Worm (Caenorhabditis elegans): ENCODE data around the gene molo-1.

DNA sequence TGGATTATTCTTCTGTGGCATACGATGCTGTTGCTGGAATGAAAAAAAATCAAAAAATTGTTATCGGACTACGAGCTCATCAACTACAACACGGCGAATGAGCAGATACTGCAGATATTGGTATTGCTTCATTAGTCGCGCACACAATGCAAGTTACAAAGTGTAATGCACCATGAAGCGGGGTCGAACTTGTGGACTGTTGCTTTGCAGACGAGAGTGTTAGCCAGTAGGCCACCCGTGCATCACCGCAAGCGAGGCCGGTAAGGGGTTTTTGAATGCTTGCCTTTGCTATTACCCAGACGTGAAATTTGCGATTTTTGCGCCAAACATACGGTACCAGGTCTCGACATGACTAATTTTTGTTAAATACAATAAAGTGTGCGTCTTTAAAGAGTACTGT lies 28.2 kb downstream of the molo-1 start:
- TF ChIP-seq dao-5 (tag; optimal IDR thresholded peaks at IDR 0.05) (peak; percentile 67), W03F9.2 (tag; optimal IDR thresholded peaks at IDR 0.05) (peak; percentile 25), him-1 (tag; optimal IDR thresholded peaks at IDR 0.05) (no peak)

Measured in whole organism, L4/young adult.